Worm (Caenorhabditis elegans) whole organism, mixed stage, embryonic: ENCODE data around the gene EGAP2.1.

Experiments
- bed-3 ChIP-seq: fragments of 200-800 bp; sonication (Bioruptor generic); optimal IDR thresholded peaks from 3 replicates; lab custom pipeline; 2018; ENCODE audit warnings: mild to moderate bottlenecking, missing genetic modification characterization, moderate library complexity, missing compliant biosample characterization
- ceh-43 ChIP-seq: fragments of 200-800 bp; sonication (Bioruptor generic); optimal IDR thresholded peaks from 2 replicates; lab custom pipeline; 2018; ENCODE audit warnings: mild to moderate bottlenecking, missing genetic modification characterization, moderate library complexity, missing compliant biosample characterization
- ceh-83 ChIP-seq: fragments of 200-800 bp; sonication (Bioruptor generic); optimal IDR thresholded peaks from 2 replicates; lab custom pipeline; 2018; ENCODE audit warnings: mild to moderate bottlenecking, missing genetic modification characterization, missing compliant biosample characterization
- drap-1 ChIP-seq: fragments of 200-800 bp; sonication (Bioruptor generic); optimal IDR thresholded peaks from 3 replicates; lab custom pipeline; 2018; ENCODE audit warnings: mild to moderate bottlenecking, missing genetic modification characterization, missing compliant biosample characterization
- elt-1 ChIP-seq: sonication (generic microtip); optimal IDR thresholded peaks from 2 replicates; lab custom pipeline; 2017; ENCODE audit warnings: missing genetic modification characterization, mild to moderate bottlenecking, missing compliant biosample characterization, antibody characterized with exemption, moderate library complexity, borderline replicate concordance; ENCODE audit not compliant: insufficient read depth
- elt-3 ChIP-seq: fragments of 150-350 bp; optimal IDR thresholded peaks from 2 replicates; lab custom pipeline; 2014; ENCODE audit warnings: missing biosample characterization, missing genetic modification characterization
- flh-1 ChIP-seq: fragments of 200-800 bp; sonication (Bioruptor generic); optimal IDR thresholded peaks from 2 replicates; lab custom pipeline; 2018; ENCODE audit warnings: mild to moderate bottlenecking, missing genetic modification characterization, moderate library complexity, missing compliant biosample characterization
- ham-2 ChIP-seq: fragments of 200-800 bp; sonication (Bioruptor generic); optimal IDR thresholded peaks from 2 replicates; lab custom pipeline; 2018; ENCODE audit warnings: mild to moderate bottlenecking, missing genetic modification characterization, missing compliant biosample characterization
- hlh-1 ChIP-seq: fragments of 150-350 bp; optimal IDR thresholded peaks from 2 replicates; lab custom pipeline; 2014; ENCODE audit warnings: missing biosample characterization, missing genetic modification reagents, missing genetic modification characterization
- lin-32 ChIP-seq: fragments of 200-800 bp; sonication (Bioruptor generic); optimal IDR thresholded peaks from 2 replicates; lab custom pipeline; 2018; ENCODE audit warnings: mild to moderate bottlenecking, missing genetic modification characterization, missing compliant biosample characterization
- lsy-2 ChIP-seq: fragments of 150-350 bp; optimal IDR thresholded peaks from 2 replicates; lab custom pipeline; 2014; ENCODE audit warnings: missing biosample characterization, missing genetic modification characterization
- mls-2 ChIP-seq: sonication (generic microtip); optimal IDR thresholded peaks from 2 replicates; lab custom pipeline; 2016; ENCODE audit warnings: mild to moderate bottlenecking, missing genetic modification characterization, moderate library complexity, missing compliant biosample characterization
- nhr-12 ChIP-seq: fragments of 150-350 bp; optimal IDR thresholded peaks from 2 replicates; lab custom pipeline; 2014; ENCODE audit warnings: missing biosample characterization, missing genetic modification characterization
- nhr-2 ChIP-seq: fragments of 150-350 bp; optimal IDR thresholded peaks from 2 replicates; lab custom pipeline; 2014; ENCODE audit warnings: missing biosample characterization, missing genetic modification characterization
- nhr-237 ChIP-seq: fragments of 150-350 bp; optimal IDR thresholded peaks from 2 replicates; lab custom pipeline; 2014; ENCODE audit warnings: missing biosample characterization, missing genetic modification characterization
- nhr-28 ChIP-seq: fragments of 150-350 bp; optimal IDR thresholded peaks from 2 replicates; lab custom pipeline; 2014; ENCODE audit warnings: missing biosample characterization, missing genetic modification characterization
- nhr-76 ChIP-seq: sonication (generic microtip); optimal IDR thresholded peaks from 2 replicates; lab custom pipeline; 2017; ENCODE audit warnings: missing biosample characterization, missing genetic modification characterization
- pha-4 ChIP-seq: fragments of 150-350 bp; optimal IDR thresholded peaks from 2 replicates; lab custom pipeline; 2018; ENCODE audit warnings: missing biosample characterization, missing genetic modification reagents, missing genetic modification characterization
- snpc-4 ChIP-seq: fragments of 150-350 bp; optimal IDR thresholded peaks from 2 replicates; lab custom pipeline; 2014; ENCODE audit warnings: missing biosample characterization, missing genetic modification characterization
- sptf-1 ChIP-seq: sonication (generic microtip); optimal IDR thresholded peaks from 2 replicates; lab custom pipeline; 2017; ENCODE audit warnings: mild to moderate bottlenecking, missing genetic modification characterization, moderate library complexity, missing compliant biosample characterization
- unc-39 ChIP-seq: fragments of 150-350 bp; optimal IDR thresholded peaks from 2 replicates; lab custom pipeline; 2014; ENCODE audit warnings: missing biosample characterization, missing genetic modification characterization
- unc-62 ChIP-seq: fragments of 150-350 bp; optimal IDR thresholded peaks from 2 replicates; lab custom pipeline; 2014; ENCODE audit warnings: missing biosample characterization, missing genetic modification reagents, missing genetic modification characterization

The EGAP2.1 gene

ce11 chrII:5281137-5281536 is 49.9 kb downstream of the EGAP2.1 start:
- TF ChIP-seq hlh-1 (tag; lab: Kevin White, UChicago): no peak
- TF ChIP-seq lin-32 (GFP tag; lab: Kevin White, UChicago): no peak
- TF ChIP-seq elt-1 (tag; lab: Kevin White, UChicago): no peak
- no peak for TF ChIP-seq bed-3 (GFP tag; lab: Kevin White, UChicago)
- no peak for TF ChIP-seq pha-4
- no peak for TF ChIP-seq drap-1 (GFP tag; lab: Kevin White, UChicago)

DNA sequence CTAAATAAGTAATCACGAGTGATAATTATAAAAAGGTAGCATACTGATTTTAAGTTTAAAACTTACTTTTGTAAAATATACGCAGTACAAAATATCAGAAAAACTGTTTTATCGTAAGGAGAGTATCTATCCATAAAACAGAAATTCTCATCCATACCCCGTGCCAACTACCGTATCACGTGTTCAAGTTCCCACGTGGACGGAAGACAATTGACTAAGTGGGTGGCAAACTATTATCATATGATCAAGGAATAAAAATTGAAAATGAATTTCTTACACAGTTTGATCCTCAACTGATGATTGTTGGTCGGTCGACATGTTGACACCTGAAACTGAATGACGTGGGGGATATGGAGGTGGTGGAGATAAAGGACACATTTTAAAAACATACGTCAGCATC is 51.0 kb downstream of the EGAP2.1 start, which contains the start of gene pmt-1:
TSS of gene pmt-1 (minus strand) at position 332 of the 400 bp plus-strand sequence.
- TF ChIP-seq snpc-4 (tag; lab: Kevin White, UChicago): no peak
- TF ChIP-seq ceh-83 (GFP tag; lab: Kevin White, UChicago): no peak
- TF ChIP-seq nhr-76: no peak
- no peak for TF ChIP-seq ham-2 (GFP tag; lab: Kevin White, UChicago)
- no peak for TF ChIP-seq ceh-43 (GFP tag; lab: Kevin White, UChicago)
- no peak for TF ChIP-seq elt-1 (tag; lab: Kevin White, UChicago)
- TF ChIP-seq lin-32 (GFP tag; lab: Kevin White, UChicago): no peak
- TF ChIP-seq nhr-237 (tag; lab: Kevin White, UChicago): no peak
- TF ChIP-seq flh-1: no peak
- TF ChIP-seq unc-39 (tag; lab: Kevin White, UChicago): no peak
- no peak for TF ChIP-seq lsy-2 (tag; lab: Kevin White, UChicago)
- TF ChIP-seq drap-1 (GFP tag; lab: Kevin White, UChicago): no peak
- TF ChIP-seq mls-2 (tag; lab: Kevin White, UChicago): no peak
- no peak for TF ChIP-seq nhr-28 (tag; lab: Kevin White, UChicago)
- no peak for TF ChIP-seq nhr-2 (tag; lab: Kevin White, UChicago)
- no peak for TF ChIP-seq elt-3 (tag; lab: Kevin White, UChicago)
- TF ChIP-seq nhr-12: no peak
- no peak for TF ChIP-seq hlh-1 (tag; lab: Kevin White, UChicago)
- no peak for TF ChIP-seq sptf-1
- no peak for TF ChIP-seq unc-62 (GFP tag; lab: Kevin White, UChicago)
